Fruit fly (Drosophila melanogaster): Measurements from ENCODE around the gene Afti.

dm6 chr3R:14279311-14279998 lies 47.0 kb downstream of the Afti start:
- TF ChIP-seq Rel (GFP tag; optimal IDR thresholded peaks at IDR 0.05) (no peak), Rel (tag; optimal IDR thresholded peaks at IDR 0.05) (no peak), woc (GFP tag; optimal IDR thresholded peaks at IDR 0.05) (no peak), br (GFP tag; optimal IDR thresholded peaks at IDR 0.05) (no peak), h (GFP tag; optimal IDR thresholded peaks at IDR 0.05) (no peak), psq (GFP tag; optimal IDR thresholded peaks at IDR 0.05) (no peak), fru (GFP tag; optimal IDR thresholded peaks at IDR 0.05) (no peak), usp (GFP tag; optimal IDR thresholded peaks at IDR 0.05) (no peak), Myc (optimal IDR thresholded peaks at IDR 0.05) (no peak), sv (GFP tag; optimal IDR thresholded peaks at IDR 0.05) (no peak), OdsH (GFP tag; optimal IDR thresholded peaks at IDR 0.05) (no peak)
